Fruit fly (Drosophila melanogaster) whole organism, adult: ENCODE data around the gene CG14740.

Source experiments
- CG11617 ChIP-seq: fragments of 200-800 bp; sonication (Bioruptor generic); optimal IDR thresholded peaks from 2 replicates; lab custom pipeline; 2017; ENCODE audit warnings: mild to moderate bottlenecking, missing biosample characterization, missing genetic modification reagents, missing genetic modification characterization
- CG12768 ChIP-seq: fragments of 200-800 bp; sonication (Bioruptor generic); optimal IDR thresholded peaks from 2 replicates; lab custom pipeline; 2017; ENCODE audit warnings: missing biosample characterization, missing genetic modification characterization, mild to moderate bottlenecking, moderate library complexity, missing genetic modification reagents
- CG14711 ChIP-seq: fragments of 200-800 bp; sonication (Bioruptor generic); optimal IDR thresholded peaks from 2 replicates; lab custom pipeline; 2018; ENCODE audit warnings: missing biosample characterization, mild to moderate bottlenecking, missing genetic modification characterization, moderate library complexity
- CG1620 ChIP-seq: fragments of 200-800 bp; sonication (Bioruptor generic); optimal IDR thresholded peaks from 2 replicates; lab custom pipeline; 2016; ENCODE audit warnings: missing biosample characterization, missing genetic modification characterization
- CG33017 ChIP-seq: fragments of 200-800 bp; sonication (Bioruptor generic); optimal IDR thresholded peaks from 2 replicates; lab custom pipeline; 2018; ENCODE audit warnings: missing biosample characterization, mild to moderate bottlenecking, missing genetic modification characterization, moderate library complexity
- CG5204 ChIP-seq: fragments of 200-800 bp; sonication (Bioruptor generic); optimal IDR thresholded peaks from 2 replicates; lab custom pipeline; 2016; ENCODE audit warnings: missing biosample characterization, missing genetic modification characterization
- CG7045 ChIP-seq: fragments of 200-800 bp; sonication (Bioruptor generic); optimal IDR thresholded peaks from 2 replicates; lab custom pipeline; 2017; ENCODE audit warnings: missing biosample characterization, mild to moderate bottlenecking, missing genetic modification characterization
- CG7101 ChIP-seq: fragments of 200-800 bp; sonication (Bioruptor generic); optimal IDR thresholded peaks from 2 replicates; lab custom pipeline; 2018; ENCODE audit warnings: missing biosample characterization, mild to moderate bottlenecking, missing genetic modification characterization, moderate library complexity
- Clk ChIP-seq: fragments of 200-800 bp; sonication (Bioruptor generic); optimal IDR thresholded peaks from 2 replicates; lab custom pipeline; 2017; ENCODE audit warnings: missing biosample characterization, missing genetic modification characterization
- Crg-1 ChIP-seq: fragments of 200-800 bp; sonication (Bioruptor generic); optimal IDR thresholded peaks from 2 replicates; lab custom pipeline; 2016; ENCODE audit warnings: missing biosample characterization, missing genetic modification characterization
- Hr96 ChIP-seq: fragments of 200-800 bp; sonication (Bioruptor generic); optimal IDR thresholded peaks from 2 replicates; lab custom pipeline; 2016; ENCODE audit warnings: missing biosample characterization, missing genetic modification characterization
- Mnt ChIP-seq: fragments of 200-800 bp; sonication (Bioruptor generic); optimal IDR thresholded peaks from 2 replicates; lab custom pipeline; 2016; ENCODE audit warnings: missing biosample characterization, mild to moderate bottlenecking, missing genetic modification characterization
- bab1 ChIP-seq: fragments of 200-800 bp; sonication (Bioruptor generic); optimal IDR thresholded peaks from 3 replicates; lab custom pipeline; 2019; ENCODE audit warnings: missing biosample characterization, mild to moderate bottlenecking, missing genetic modification characterization, moderate library complexity
- cic ChIP-seq: fragments of 200-800 bp; sonication (Bioruptor generic); optimal IDR thresholded peaks from 2 replicates; lab custom pipeline; 2017; ENCODE audit warnings: missing biosample characterization, mild to moderate bottlenecking, missing genetic modification characterization, moderate library complexity
- cnc ChIP-seq, 2 experiments: fragments of >200 bp; optimal IDR thresholded peaks; 2 replicates each; lab custom pipeline; 2017
- kay ChIP-seq: fragments of 200-800 bp; sonication (Bioruptor generic); peaks from one replicate; lab custom pipeline; 2016; ENCODE audit warnings: missing biosample characterization, missing genetic modification characterization, borderline replicate concordance
- ovo ChIP-seq: fragments of 200-800 bp; sonication (Bioruptor generic); optimal IDR thresholded peaks from 2 replicates; lab custom pipeline; 2016; ENCODE audit warnings: missing biosample characterization, missing genetic modification characterization
- pad ChIP-seq: fragments of 200-800 bp; sonication (Bioruptor generic); optimal IDR thresholded peaks from 3 replicates; lab custom pipeline; 2017; ENCODE audit warnings: missing biosample characterization, missing genetic modification characterization, mild to moderate bottlenecking, moderate library complexity, missing genetic modification reagents
- tj ChIP-seq: fragments of 200-800 bp; sonication (Bioruptor generic); optimal IDR thresholded peaks from 3 replicates; lab custom pipeline; 2017; ENCODE audit warnings: missing biosample characterization, mild to moderate bottlenecking, missing genetic modification characterization, moderate library complexity
- toe ChIP-seq: fragments of 200-800 bp; sonication (Bioruptor generic); optimal IDR thresholded peaks from 2 replicates; lab custom pipeline; 2016; ENCODE audit warnings: missing biosample characterization, missing genetic modification characterization

The CG14740 gene

dm6 chr3R:12062844-12063243, at the start of gene CG14740:
Gene CG14740, minus strand, starts transcription at chr3R:12062944.
- TF ChIP-seq ovo (GFP tag; lab: Kevin White, UChicago) (no peak), Crg-1 (GFP tag; lab: Kevin White, UChicago) (no peak), Hr96 (GFP tag; lab: Kevin White, UChicago) (no peak), CG5204 (no peak), kay (no peak), CG11617 (GFP tag; lab: Kevin White, UChicago) (no peak), cnc (optimal IDR thresholded peaks at IDR 0.05; lab: Kevin White, UChicago) (no peak)

dm6 chr3R:12094588-12094987, 31.8 kb upstream of the CG14740 start, which contains the start of gene dpr17:
Gene dpr17, plus strand, starts transcription at chr3R:12094876.
- peak; percentile 94 for TF ChIP-seq pad (GFP tag; lab: Kevin White, UChicago)
- no peak for TF ChIP-seq toe (GFP tag; lab: Kevin White, UChicago)

dm6 chr3R:12090549-12090948, 27.8 kb upstream of the CG14740 start, which contains the start of gene ATP8B:
Gene ATP8B, minus strand, starts transcription at chr3R:12090612.
- TF ChIP-seq Clk (no peak), CG11617 (GFP tag; lab: Kevin White, UChicago) (no peak), toe (GFP tag; lab: Kevin White, UChicago) (peak; percentile 18), CG12768 (peak; percentile 15), CG7101 (tag; lab: Kevin White, UChicago) (no peak), CG33017 (no peak), ovo (GFP tag; lab: Kevin White, UChicago) (no peak), CG7045 (GFP tag; lab: Kevin White, UChicago) (no peak), CG5204 (no peak), cnc (optimal IDR thresholded peaks at IDR 0.05; lab: Kevin White, UChicago) (no peak), bab1 (peak; percentile 45), Hr96 (GFP tag; lab: Kevin White, UChicago) (no peak), kay (no peak), Mnt (GFP tag; lab: Kevin White, UChicago) (no peak)

dm6 chr3R:12083537-12083936, 20.8 kb upstream of the CG14740 start:
- TF ChIP-seq CG33017 (peak; percentile 19), kay (no peak)

dm6 chr3R:12080370-12080968, 17.7 kb upstream of the CG14740 start:
- no peak for TF ChIP-seq kay
- no peak for TF ChIP-seq toe (GFP tag; lab: Kevin White, UChicago)
- TF ChIP-seq bab1, result no peak
- TF ChIP-seq CG11617 (GFP tag; lab: Kevin White, UChicago), result no peak
- TF ChIP-seq Hr96 (GFP tag; lab: Kevin White, UChicago), result no peak
- TF ChIP-seq Crg-1 (GFP tag; lab: Kevin White, UChicago), result no peak
- TF ChIP-seq ovo (GFP tag; lab: Kevin White, UChicago), result no peak
- TF ChIP-seq CG5204, result no peak

dm6 chr3R:12078961-12079360, 16.2 kb upstream of the CG14740 start:
- TF ChIP-seq CG5204 (peak; percentile 23), Crg-1 (GFP tag; lab: Kevin White, UChicago) (no peak), kay (peak; percentile 31), CG7045 (GFP tag; lab: Kevin White, UChicago) (peak; percentile 78), CG11617 (GFP tag; lab: Kevin White, UChicago) (peak; percentile 15), cic (no peak), CG7101 (tag; lab: Kevin White, UChicago) (peak; percentile 69), pad (GFP tag; lab: Kevin White, UChicago) (peak; percentile 18), Mnt (GFP tag; lab: Kevin White, UChicago) (no peak), CG12768 (peak; percentile 64), tj (GFP tag; lab: Kevin White, UChicago) (no peak), CG33017 (peak; percentile 84), CG1620 (GFP tag; lab: Kevin White, UChicago) (no peak), cnc (optimal IDR thresholded peaks at IDR 0.05; lab: Kevin White, UChicago) (no peak), Hr96 (GFP tag; lab: Kevin White, UChicago) (no peak), ovo (GFP tag; lab: Kevin White, UChicago) (no peak), CG14711 (peak; percentile 71), Clk (peak; percentile 66), toe (GFP tag; lab: Kevin White, UChicago) (peak; percentile 11), bab1 (no peak)

- no peak for TF ChIP-seq pad (GFP tag; lab: Kevin White, UChicago)
- no peak for TF ChIP-seq Clk
- no peak for TF ChIP-seq CG5204
- TF ChIP-seq tj (GFP tag; lab: Kevin White, UChicago), result no peak
- no peak for TF ChIP-seq Mnt (GFP tag; lab: Kevin White, UChicago)
Measured at dm6 chr3R:12049113-12049512, 13.6 kb downstream of the CG14740 start, which contains the start of gene CG14739. Gene CG14739, minus strand, starts transcription at chr3R:12049213.

dm6 chr3R:12040228-12040627, 22.5 kb downstream of the CG14740 start, which contains the start of gene CG14736:
Gene CG14736, plus strand, starts transcription at chr3R:12040528.
- TF ChIP-seq CG7101 (tag; lab: Kevin White, UChicago) (no peak), CG33017 (no peak), toe (GFP tag; lab: Kevin White, UChicago) (no peak), Hr96 (GFP tag; lab: Kevin White, UChicago) (no peak), kay (no peak), cnc (optimal IDR thresholded peaks at IDR 0.05; lab: Kevin White, UChicago) (no peak), tj (GFP tag; lab: Kevin White, UChicago) (no peak), Mnt (GFP tag; lab: Kevin White, UChicago) (no peak), cic (no peak), Clk (no peak), bab1 (no peak), pad (GFP tag; lab: Kevin White, UChicago) (no peak), CG14711 (no peak)
